Fruit fly (Drosophila melanogaster): ENCODE measurements around the gene arg.

- no peak for TF ChIP-seq CG14711 (tag; optimal IDR thresholded peaks at IDR 0.05)
- TF ChIP-seq cic (GFP tag; optimal IDR thresholded peaks at IDR 0.05) = no peak
- TF ChIP-seq CG7045 (GFP tag; optimal IDR thresholded peaks at IDR 0.05) = no peak
- TF ChIP-seq kay (GFP tag; ENCODE audit: borderline replicate concordance) = no peak
- TF ChIP-seq Crg-1 (GFP tag; optimal IDR thresholded peaks at IDR 0.05) = no peak
Measured at dm6 chrX:492701-493299, 16.4 kb upstream of the arg start.

Data from whole organism, adult.